Fruit fly (Drosophila melanogaster) whole organism, pupa: ENCODE measurements around the gene moody.
A peak's percentile ranks its signal among the peaks of the same experiment; 100 is the strongest.

Experiments used
- CG10348 ChIP-seq: fragments of 200-800 bp; sonication (Bioruptor generic); IDR thresholded peaks from 2 replicates; pipeline ENCODE4 v1.3.6; 2022; ENCODE audit warnings: missing biosample characterization, missing genetic modification characterization
- CG12605 ChIP-seq: fragments of 200-800 bp; sonication (Bioruptor generic); IDR thresholded peaks from 2 replicates; pipeline ENCODE4 v1.3.6; 2022; ENCODE audit warnings: missing biosample characterization, missing genetic modification characterization
- CG13204 ChIP-seq: fragments of 200-800 bp; sonication (Bioruptor generic); optimal IDR thresholded peaks from 2 replicates; lab custom pipeline; 2018; ENCODE audit warnings: missing biosample characterization, mild to moderate bottlenecking, missing genetic modification characterization, moderate library complexity
- CG14655 ChIP-seq: fragments of 200-800 bp; sonication (Bioruptor generic); optimal IDR thresholded peaks from 3 replicates; lab custom pipeline; 2017; ENCODE audit warnings: mild to moderate bottlenecking, missing biosample characterization, missing genetic modification reagents, missing genetic modification characterization
- CG15710 ChIP-seq: fragments of 200-800 bp; sonication (Bioruptor generic); optimal IDR thresholded peaks from 2 replicates; lab custom pipeline; 2018; ENCODE audit warnings: missing biosample characterization, mild to moderate bottlenecking, missing genetic modification characterization, moderate library complexity
- CG17806 ChIP-seq: fragments of 200-800 bp; sonication (Bioruptor generic); optimal IDR thresholded peaks from 2 replicates; lab custom pipeline; 2018; ENCODE audit warnings: missing biosample characterization, mild to moderate bottlenecking, missing genetic modification characterization, moderate library complexity
- CG32121 ChIP-seq: fragments of 200-800 bp; sonication (Bioruptor generic); IDR thresholded peaks from 2 replicates; pipeline ENCODE4 v1.3.6; 2022; ENCODE audit warnings: missing biosample characterization, missing genetic modification characterization
- CG34367 ChIP-seq: fragments of 200-800 bp; sonication (Bioruptor generic); optimal IDR thresholded peaks from 2 replicates; lab custom pipeline; 2018; ENCODE audit warnings: missing biosample characterization, mild to moderate bottlenecking, missing genetic modification characterization
- CG4496 ChIP-seq: fragments of 200-800 bp; sonication (Bioruptor generic); IDR thresholded peaks from 3 replicates; pipeline ENCODE4 v1.3.6; 2022; ENCODE audit warnings: missing biosample characterization, missing genetic modification characterization
- CG8159 ChIP-seq: fragments of 200-800 bp; sonication (Bioruptor generic); optimal IDR thresholded peaks from 3 replicates; lab custom pipeline; 2018; ENCODE audit warnings: missing biosample characterization, mild to moderate bottlenecking, missing genetic modification characterization, moderate library complexity
- CG8301 ChIP-seq: fragments of 200-800 bp; sonication (Bioruptor generic); optimal IDR thresholded peaks from 2 replicates; lab custom pipeline; 2018; ENCODE audit warnings: missing biosample characterization, mild to moderate bottlenecking, missing genetic modification characterization
- CG9948 ChIP-seq: fragments of 200-800 bp; sonication (Bioruptor generic); optimal IDR thresholded peaks from 2 replicates; lab custom pipeline; 2018; ENCODE audit warnings: missing biosample characterization, mild to moderate bottlenecking, missing genetic modification characterization, moderate library complexity
- D1 ChIP-seq: fragments of 200-800 bp; sonication (Bioruptor generic); optimal IDR thresholded peaks from 2 replicates; lab custom pipeline; 2018; ENCODE audit warnings: missing biosample characterization, mild to moderate bottlenecking, missing genetic modification characterization, moderate library complexity
- EcR ChIP-seq: fragments of 200-800 bp; sonication (Bioruptor generic); optimal IDR thresholded peaks from 3 replicates; lab custom pipeline; 2019; ENCODE audit warnings: missing biosample characterization, missing genetic modification characterization, mild to moderate bottlenecking, moderate library complexity, missing genetic modification reagents
- Ets98B ChIP-seq: fragments of 200-800 bp; sonication (Bioruptor generic); IDR thresholded peaks from 2 replicates; pipeline ENCODE4 v1.3.6; 2022; ENCODE audit warnings: missing biosample characterization, missing genetic modification characterization
- Pif1A ChIP-seq: fragments of 200-800 bp; sonication (Bioruptor generic); optimal IDR thresholded peaks from 3 replicates; lab custom pipeline; 2016; ENCODE audit warnings: missing biosample characterization, missing genetic modification characterization
- Pif1B ChIP-seq: fragments of 200-800 bp; sonication (Bioruptor generic); optimal IDR thresholded peaks from 3 replicates; lab custom pipeline; 2016; ENCODE audit warnings: missing biosample characterization, missing genetic modification characterization
- Snoo ChIP-seq: fragments of 200-800 bp; sonication (Bioruptor generic); optimal IDR thresholded peaks from 3 replicates; lab custom pipeline; 2017; ENCODE audit warnings: missing biosample characterization, mild to moderate bottlenecking, missing genetic modification characterization, inconsistent platforms
- fd96Ca ChIP-seq: fragments of 200-800 bp; sonication (Bioruptor generic); IDR thresholded peaks from 3 replicates; pipeline ENCODE4 v1.3.6; 2022; ENCODE audit warnings: missing biosample characterization, missing genetic modification characterization
- gl ChIP-seq: fragments of 200-800 bp; sonication (Bioruptor generic); optimal IDR thresholded peaks from 2 replicates; lab custom pipeline; 2018; ENCODE audit warnings: missing biosample characterization, mild to moderate bottlenecking, missing genetic modification characterization
- rn ChIP-seq: fragments of 200-800 bp; sonication (Bioruptor generic); IDR thresholded peaks from 2 replicates; pipeline ENCODE4 v1.3.6; 2022; ENCODE audit warnings: missing biosample characterization, missing genetic modification characterization

moody gene

dm6 chrX:2076412-2077357 is 26.8 kb upstream of the moody start, which contains the start of gene CG4025:
TSS of gene CG4025 (plus strand) at chrX:2076966.
- TF ChIP-seq CG8301: no peak
- no peak for TF ChIP-seq EcR (GFP tag; lab: Kevin White, UChicago)
- no peak for TF ChIP-seq CG15710 (tag; lab: Kevin White, UChicago)

dm6 chrX:2075846-2076377 is 26.0 kb upstream of the moody start, which contains the start of gene CG4045:
TSS of gene CG4045 (minus strand) at chrX:2075900.
- TF ChIP-seq CG15710 (tag; lab: Kevin White, UChicago): peak; percentile 0
- TF ChIP-seq CG8159 (tag; lab: Kevin White, UChicago): peak; percentile 4
- TF ChIP-seq D1 (tag; lab: Kevin White, UChicago): no peak

dm6 chrX:2073325-2073724 is 23.4 kb upstream of the moody start, which contains the start of gene CG4199:
TSS of gene CG4199 (minus strand) at chrX:2073483.
- no peak for TF ChIP-seq EcR (GFP tag; lab: Kevin White, UChicago)
- no peak for TF ChIP-seq CG34367 (tag; lab: Kevin White, UChicago)
- TF ChIP-seq CG13204: no peak
- no peak for TF ChIP-seq CG9948 (tag; lab: Kevin White, UChicago)
- TF ChIP-seq CG15710 (tag; lab: Kevin White, UChicago): no peak

dm6 chrX:2071878-2072817 is 22.2 kb upstream of the moody start, which contains the start of gene Rtca:
TSS of gene Rtca (plus strand) at chrX:2072413.
- peak; percentile 86 for TF ChIP-seq CG17806
- peak; percentile 80 for TF ChIP-seq Ets98B (GFP tag; lab: Robert Waterston, UW)
- peak; percentile 88 for TF ChIP-seq CG8159 (tag; lab: Kevin White, UChicago)
- TF ChIP-seq gl (tag; lab: Kevin White, UChicago): peak; percentile 56
- peak; percentile 82 for TF ChIP-seq Snoo (tag; lab: Kevin White, UChicago)
- TF ChIP-seq CG9948 (tag; lab: Kevin White, UChicago): peak; percentile 88
- TF ChIP-seq CG12605 (GFP tag; lab: Robert Waterston, UW): peak; percentile 81
- TF ChIP-seq D1 (tag; lab: Kevin White, UChicago): no peak
- peak; percentile 83 for TF ChIP-seq CG34367 (tag; lab: Kevin White, UChicago)
- peak; percentile 81 for TF ChIP-seq CG32121 (GFP tag; lab: Robert Waterston, UW)
- peak; percentile 85 for TF ChIP-seq CG15710 (tag; lab: Kevin White, UChicago)
- peak; percentile 91 for TF ChIP-seq CG4496 (GFP tag; lab: Robert Waterston, UW)
- TF ChIP-seq Pif1A (GFP tag; lab: Kevin White, UChicago): peak; percentile 90
- TF ChIP-seq CG8301: peak; percentile 90
- TF ChIP-seq CG10348 (GFP tag; lab: Robert Waterston, UW): peak; percentile 57; the same call in 1 of the 2 replicates
- TF ChIP-seq CG14655: peak; percentile 92
- TF ChIP-seq rn: peak; percentile 66
- TF ChIP-seq fd96Ca: peak; percentile 91
- peak; percentile 81 for TF ChIP-seq CG13204
- TF ChIP-seq EcR (GFP tag; lab: Kevin White, UChicago): peak; percentile 63
- peak; percentile 82 for TF ChIP-seq Pif1B (GFP tag; lab: Kevin White, UChicago)

- TF ChIP-seq CG32121 (GFP tag; lab: Robert Waterston, UW) (peak; percentile 84), CG13204 (no peak), gl (tag; lab: Kevin White, UChicago) (no peak), D1 (tag; lab: Kevin White, UChicago) (no peak), CG8159 (tag; lab: Kevin White, UChicago) (peak; percentile 40), CG8301 (peak; percentile 72), CG15710 (tag; lab: Kevin White, UChicago) (peak; percentile 40), fd96Ca (peak; percentile 80), rn (0 out of 2 replicates have a peak, but pooled peaks have one; percentile 20), CG17806 (peak; percentile 37), Pif1A (GFP tag; lab: Kevin White, UChicago) (no peak), CG14655 (no peak), Ets98B (GFP tag; lab: Robert Waterston, UW) (peak; percentile 75), Snoo (tag; lab: Kevin White, UChicago) (peak; percentile 28), CG9948 (tag; lab: Kevin White, UChicago) (peak; percentile 52), Pif1B (GFP tag; lab: Kevin White, UChicago) (no peak), CG12605 (GFP tag; lab: Robert Waterston, UW) (peak; percentile 53; the same call in 1 of the 2 replicates), CG10348 (GFP tag; lab: Robert Waterston, UW) (peak; percentile 41; the same call in 1 of the 2 replicates), CG34367 (tag; lab: Kevin White, UChicago) (peak; percentile 11), CG4496 (GFP tag; lab: Robert Waterston, UW) (peak; percentile 65; the same call in 2 of the 3 replicates), EcR (GFP tag; lab: Kevin White, UChicago) (no peak)
Observed at dm6 chrX:2070708-2071063, 20.8 kb upstream of the moody start.
